Fruit fly (Drosophila melanogaster): ENCODE data around the gene CG13926.

DNA sequence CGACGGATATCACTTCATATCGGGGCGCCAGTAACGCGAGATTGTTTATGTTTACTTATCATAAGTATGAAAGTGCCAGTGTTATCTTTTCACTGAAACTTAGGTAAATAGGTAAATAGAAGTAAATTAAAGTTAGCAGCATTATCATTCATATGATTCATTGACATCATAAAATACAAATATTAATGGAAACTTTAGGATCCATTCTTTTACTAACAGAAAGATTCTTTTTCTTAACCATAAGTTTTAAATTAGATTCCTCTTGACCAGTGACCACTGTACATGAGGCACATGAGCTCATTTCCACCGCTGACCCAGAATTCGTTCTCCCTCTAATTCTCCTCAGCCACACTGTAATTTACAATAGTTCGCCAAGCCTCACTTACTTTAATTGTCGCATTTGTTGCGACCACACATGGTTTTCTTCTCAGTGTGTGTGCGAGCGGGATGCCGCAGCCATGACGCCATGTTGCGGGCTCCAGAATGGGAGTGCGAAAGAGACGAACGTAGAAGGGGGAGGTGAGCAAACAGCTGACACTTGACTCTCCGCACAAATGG is 39.5 kb downstream of the CG13926 start:
- no peak for TF ChIP-seq Myc (optimal IDR thresholded peaks at IDR 0.05)
- no peak for TF ChIP-seq Sin3A (optimal IDR thresholded peaks at IDR 0.05)
